Worm (Caenorhabditis elegans) whole organism, L4 larva: Measurements from ENCODE around the gene M70.5.
"Not testable (repeated sequence)": the region's sequence is repeated elsewhere in the genome, so short reads cannot be mapped to it uniquely, and the experiment has no call there.

Experiments used
- fkh-10 ChIP-seq: fragments of 150-350 bp; optimal IDR thresholded peaks from 2 replicates; lab custom pipeline; 2014; ENCODE audit warnings: missing biosample characterization, missing genetic modification reagents, missing genetic modification characterization
- jun-1 ChIP-seq: fragments of 150-350 bp; optimal IDR thresholded peaks from 2 replicates; lab custom pipeline; 2014; ENCODE audit warnings: missing biosample characterization, missing genetic modification reagents, missing genetic modification characterization
- nhr-42 ChIP-seq: fragments of 200-800 bp; sonication (Bioruptor generic); IDR thresholded peaks from 2 replicates; pipeline ENCODE4 v1.3.6; 2022; ENCODE audit warnings: missing genetic modification characterization, missing compliant biosample characterization

M70.5 gene

ce11 chrIV:2216756-2217155 is 58.7 kb downstream of the M70.5 start, which contains the start of gene T04C4.3:
Gene T04C4.3 (minus strand): TSS chrIV:2216856.
- TF ChIP-seq jun-1 (tag; lab: Kevin White, UChicago); nhr-42 (GFP tag; lab: Robert Waterston, UW); fkh-10: not testable (repeated sequence)
